Worm (Caenorhabditis elegans) whole organism, L3 larva: ENCODE results near the gene gnrr-4.

ENCODE experiments used
- aly-2 ChIP-seq: fragments of 150-350 bp; optimal IDR thresholded peaks from 2 replicates; lab custom pipeline; 2014; ENCODE audit warnings: missing biosample characterization, missing genetic modification characterization
- ceh-16 ChIP-seq: sonication (generic microtip); optimal IDR thresholded peaks from 2 replicates; lab custom pipeline; 2017; ENCODE audit warnings: missing biosample characterization, missing genetic modification characterization
- ceh-28 ChIP-seq: fragments of 150-350 bp; optimal IDR thresholded peaks from 2 replicates; lab custom pipeline; 2014; ENCODE audit warnings: missing biosample characterization, missing genetic modification reagents, missing genetic modification characterization
- daf-12 ChIP-seq: fragments of 150-350 bp; optimal IDR thresholded peaks from 2 replicates; lab custom pipeline; 2014; ENCODE audit warnings: missing biosample characterization, missing genetic modification reagents, missing genetic modification characterization
- egl-27 ChIP-seq: sonication (generic microtip); optimal IDR thresholded peaks from 4 replicates; lab custom pipeline; 2017; ENCODE audit warnings: missing biosample characterization, missing genetic modification reagents, missing genetic modification characterization
- egl-5 ChIP-seq: fragments of 150-350 bp; optimal IDR thresholded peaks from 2 replicates; lab custom pipeline; 2017; ENCODE audit warnings: missing biosample characterization, missing genetic modification reagents, missing genetic modification characterization, inconsistent platforms
- elt-2 ChIP-seq: sonication (generic microtip); optimal IDR thresholded peaks from 2 replicates; lab custom pipeline; 2016; ENCODE audit warnings: missing genetic modification reagents, mild to moderate bottlenecking, missing genetic modification characterization, missing compliant biosample characterization
- elt-3 ChIP-seq, 3 experiments: fragments of 150-350 bp in 1 of 3; sonication (generic microtip) in 2 of 3; optimal IDR thresholded peaks; 2 replicates in 2 of 3; 4 replicates in 1 of 3; lab custom pipeline; 2014 to 2017; ENCODE audit warnings: missing biosample characterization in 3 of 3, missing genetic modification characterization in 3 of 3
- fkh-10 ChIP-seq: sonication (generic microtip); optimal IDR thresholded peaks from 2 replicates; lab custom pipeline; 2017; ENCODE audit warnings: missing biosample characterization, missing genetic modification reagents, missing genetic modification characterization
- fkh-2 ChIP-seq: fragments of 150-350 bp; optimal IDR thresholded peaks from 2 replicates; lab custom pipeline; 2014; ENCODE audit warnings: missing biosample characterization, missing genetic modification reagents, missing genetic modification characterization
- hmg-11 ChIP-seq: sonication (generic microtip); optimal IDR thresholded peaks from 2 replicates; lab custom pipeline; 2016; ENCODE audit warnings: missing genetic modification characterization, missing compliant biosample characterization
- jun-1 ChIP-seq: fragments of 150-350 bp; optimal IDR thresholded peaks from 2 replicates; lab custom pipeline; 2014; ENCODE audit warnings: missing biosample characterization, missing genetic modification reagents, missing genetic modification characterization
- lin-15B ChIP-seq: fragments of 150-350 bp; optimal IDR thresholded peaks from 2 replicates; lab custom pipeline; 2014; ENCODE audit warnings: missing biosample characterization, missing genetic modification characterization
- lin-39 ChIP-seq: fragments of 150-350 bp; optimal IDR thresholded peaks from 2 replicates; lab custom pipeline; 2018; ENCODE audit warnings: missing biosample characterization, missing genetic modification reagents, missing genetic modification characterization
- mdl-1 ChIP-seq: fragments of 150-350 bp; optimal IDR thresholded peaks from 2 replicates; lab custom pipeline; 2014; ENCODE audit warnings: missing biosample characterization, missing genetic modification characterization
- mml-1 ChIP-seq: fragments of 150-350 bp; sonication (generic microtip); optimal IDR thresholded peaks from 3 replicates; lab custom pipeline; 2014; ENCODE audit warnings: missing biosample characterization, missing genetic modification characterization
- nfya-1 ChIP-seq: sonication (generic microtip); optimal IDR thresholded peaks from 2 replicates; lab custom pipeline; 2017; ENCODE audit warnings: missing genetic modification characterization, mild to moderate bottlenecking, missing compliant biosample characterization, antibody characterized with exemption, moderate library complexity; ENCODE audit not compliant: insufficient read depth
- nhr-12 ChIP-seq: fragments of 150-350 bp; optimal IDR thresholded peaks from 2 replicates; lab custom pipeline; 2014; ENCODE audit warnings: missing biosample characterization, missing genetic modification characterization
- nhr-23 ChIP-seq: fragments of 150-350 bp; optimal IDR thresholded peaks from 2 replicates; lab custom pipeline; 2014; ENCODE audit warnings: missing biosample characterization, missing genetic modification reagents, missing genetic modification characterization
- nhr-237 ChIP-seq: fragments of 150-350 bp; optimal IDR thresholded peaks from 2 replicates; lab custom pipeline; 2014; ENCODE audit warnings: missing biosample characterization, missing genetic modification characterization
- nhr-25 ChIP-seq: sonication (generic microtip); optimal IDR thresholded peaks from 2 replicates; lab custom pipeline; 2017; ENCODE audit warnings: missing biosample characterization, missing genetic modification characterization
- nhr-28 ChIP-seq: fragments of 150-350 bp; optimal IDR thresholded peaks from 2 replicates; lab custom pipeline; 2014; ENCODE audit warnings: missing biosample characterization, missing genetic modification characterization
- nhr-43 ChIP-seq: sonication (generic microtip); optimal IDR thresholded peaks from 2 replicates; lab custom pipeline; 2016; ENCODE audit warnings: mild to moderate bottlenecking, missing genetic modification characterization, missing compliant biosample characterization; ENCODE audit not compliant: poor library complexity, severe bottlenecking
- nhr-67 ChIP-seq: fragments of 150-350 bp; optimal IDR thresholded peaks from 2 replicates; lab custom pipeline; 2014; ENCODE audit warnings: missing biosample characterization, missing genetic modification characterization
- nhr-77 ChIP-seq: fragments of 150-350 bp; optimal IDR thresholded peaks from 2 replicates; lab custom pipeline; 2014; ENCODE audit warnings: missing biosample characterization, missing genetic modification characterization
- pha-4 ChIP-seq: fragments of 150-350 bp; optimal IDR thresholded peaks from 2 replicates; lab custom pipeline; 2014; ENCODE audit warnings: missing biosample characterization, missing genetic modification reagents, missing genetic modification characterization
- pqm-1 ChIP-seq: fragments of 150-350 bp; optimal IDR thresholded peaks from 2 replicates; lab custom pipeline; 2017; ENCODE audit warnings: missing biosample characterization, missing genetic modification characterization, inconsistent platforms
- sea-2 ChIP-seq: fragments of 150-350 bp; sonication (generic microtip); optimal IDR thresholded peaks from 4 replicates; lab custom pipeline; 2014; ENCODE audit warnings: missing biosample characterization, missing genetic modification reagents, missing genetic modification characterization
- tbx-2 ChIP-seq: sonication (generic microtip); optimal IDR thresholded peaks from 2 replicates; lab custom pipeline; 2016; ENCODE audit warnings: mild to moderate bottlenecking, missing genetic modification characterization, missing compliant biosample characterization
- unc-39 ChIP-seq: sonication (generic microtip); optimal IDR thresholded peaks from 4 replicates; lab custom pipeline; 2017; ENCODE audit warnings: missing biosample characterization, missing genetic modification characterization
- unc-62 ChIP-seq: fragments of 150-350 bp; sonication (generic microtip); optimal IDR thresholded peaks from 4 replicates; lab custom pipeline; 2014; ENCODE audit warnings: missing biosample characterization, missing genetic modification reagents, missing genetic modification characterization
- ztf-11 ChIP-seq: fragments of 150-350 bp; optimal IDR thresholded peaks from 2 replicates; lab custom pipeline; 2014; ENCODE audit warnings: missing biosample characterization, missing genetic modification characterization
- ztf-4 ChIP-seq: fragments of 150-350 bp; optimal IDR thresholded peaks from 2 replicates; lab custom pipeline; 2014; ENCODE audit warnings: missing biosample characterization, missing genetic modification characterization

The gnrr-4 gene

DNA sequence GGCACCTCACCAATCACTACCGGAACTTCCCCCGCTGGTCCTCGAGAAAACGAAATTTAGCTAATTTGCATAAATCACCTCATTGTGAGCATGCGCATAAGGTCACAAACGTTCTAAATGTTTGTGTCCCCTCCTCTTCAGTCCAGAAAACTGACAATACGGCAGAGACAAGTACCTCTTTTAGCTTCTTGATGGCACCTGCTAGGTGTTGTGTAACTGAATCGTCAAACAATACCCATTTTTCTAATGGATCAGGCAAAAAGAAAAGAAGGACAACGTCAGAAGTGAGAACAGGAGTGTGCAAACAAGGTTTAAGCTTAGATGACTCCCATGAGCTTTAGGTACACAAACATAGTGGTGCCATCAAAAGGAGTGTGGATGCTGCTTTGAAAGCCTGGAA lies 43.6 kb downstream of the gnrr-4 start:
- TF ChIP-seq nhr-28 (tag; lab: Kevin White, UChicago) (no peak), daf-12 (no peak), aly-2 (tag; lab: Kevin White, UChicago) (no peak), ztf-4 (tag; lab: Kevin White, UChicago) (no peak), sea-2 (GFP tag; lab: Kevin White, UChicago) (no peak), fkh-10 (GFP tag; lab: Kevin White, UChicago) (no peak), hmg-11 (no peak), nhr-67 (tag; lab: Kevin White, UChicago) (no peak), egl-5 (no peak)
- TF ChIP-seq, all 47 proteins: peak for 0

DNA sequence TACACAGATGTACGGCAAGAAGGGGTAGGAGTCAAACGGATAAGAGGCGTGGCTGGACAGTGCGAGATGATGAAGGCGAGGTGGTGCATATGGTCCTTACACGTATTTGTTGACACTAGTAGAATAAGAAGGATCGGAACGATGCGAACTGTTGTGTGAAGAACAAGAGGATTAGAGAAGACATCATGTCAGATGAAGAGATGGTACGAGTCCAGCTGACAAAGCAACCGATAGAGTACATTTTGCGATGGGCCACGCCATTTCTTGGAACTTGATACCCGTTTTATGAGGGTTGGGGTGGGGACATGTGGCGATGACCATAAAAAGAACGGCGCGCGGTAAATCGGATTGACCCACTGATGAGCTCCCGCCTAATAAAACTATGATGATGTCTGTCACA lies 44.7 kb downstream of the gnrr-4 start:
- TF ChIP-seq nhr-77 (tag; lab: Kevin White, UChicago), result no peak
- no peak for TF ChIP-seq lin-39 (tag; lab: Kevin White, UChicago)
- TF ChIP-seq nhr-23 (tag; lab: Kevin White, UChicago), result no peak
- no peak for TF ChIP-seq unc-62
- no peak for TF ChIP-seq nhr-67 (tag; lab: Kevin White, UChicago)
- TF ChIP-seq, all 47 proteins: peak for 0

DNA sequence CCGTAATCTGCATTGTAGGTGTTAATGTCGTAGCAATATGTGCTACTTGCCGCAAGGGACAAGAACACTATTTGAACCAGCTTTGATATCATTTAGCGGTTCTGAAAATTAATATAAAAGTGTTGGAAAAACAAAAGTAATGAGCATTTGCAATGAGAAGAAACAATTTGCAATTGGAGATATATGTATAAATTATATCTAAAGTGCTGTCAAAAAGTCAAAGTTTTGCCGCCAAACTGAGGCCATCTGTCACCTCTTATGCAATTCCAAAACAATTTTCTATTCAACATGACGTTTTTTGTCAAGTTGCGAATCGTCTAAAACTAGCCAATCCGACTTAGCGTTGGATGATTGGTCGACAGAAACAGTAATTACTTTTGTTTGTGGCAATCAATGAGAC lies 45.9 kb downstream of the gnrr-4 start, which contains the start of gene W01C8.5:
Gene W01C8.5, minus strand, starts transcription at position 101 of the 400 bp plus-strand sequence.
- TF ChIP-seq unc-39 (tag; lab: Kevin White, UChicago) (no peak), nhr-12 (tag; lab: Kevin White, UChicago) (no peak), jun-1 (no peak), nhr-43 (tag; lab: Kevin White, UChicago) (no peak)
- TF ChIP-seq, all 47 proteins: peak for 0

DNA sequence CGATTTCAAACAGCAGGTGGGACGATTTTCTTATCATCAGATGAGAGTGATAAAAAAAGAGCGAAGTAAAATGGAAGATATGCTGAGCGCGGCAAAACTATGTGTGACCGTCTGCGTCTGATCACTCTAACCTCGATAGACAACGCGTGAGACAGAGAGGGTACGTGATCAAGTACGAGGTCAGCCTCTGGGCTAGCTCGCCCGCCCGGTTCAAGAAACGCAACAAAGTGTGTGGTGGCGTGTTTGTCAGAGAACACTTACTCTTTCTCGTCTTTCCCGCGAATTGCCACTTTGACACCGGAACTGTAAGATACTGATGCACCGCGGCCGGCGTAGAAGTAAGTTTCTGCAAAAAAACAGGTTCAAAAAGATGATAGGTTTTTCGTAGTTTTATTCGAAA lies 46.9 kb downstream of the gnrr-4 start:
- peak; percentile 18 for TF ChIP-seq egl-27 (tag; lab: Kevin White, UChicago)
- peak; percentile 48 for TF ChIP-seq nhr-43 (tag; lab: Kevin White, UChicago)
- TF ChIP-seq pha-4, result peak; percentile 49
- TF ChIP-seq nhr-67 (tag; lab: Kevin White, UChicago), result no peak
- peak; percentile 35 for TF ChIP-seq ceh-28
- TF ChIP-seq pqm-1 (tag; lab: Kevin White, UChicago), result peak; percentile 60
- TF ChIP-seq nhr-23 (tag; lab: Kevin White, UChicago), result peak; percentile 67
- peak; percentile 66 for TF ChIP-seq mdl-1 (tag; lab: Kevin White, UChicago)
- TF ChIP-seq nhr-25, result peak; percentile 45
- peak; percentile 13 for TF ChIP-seq nfya-1 (tag; lab: Kevin White, UChicago)
- TF ChIP-seq elt-2 (tag; lab: Kevin White, UChicago), result peak; percentile 89
- peak; percentile 28 for TF ChIP-seq lin-39 (tag; lab: Kevin White, UChicago)
- peak; percentile 80 for TF ChIP-seq jun-1
- no peak for TF ChIP-seq nhr-28 (tag; lab: Kevin White, UChicago)
- no peak for TF ChIP-seq fkh-2 (tag; lab: Kevin White, UChicago)
- no peak for TF ChIP-seq mml-1 (tag; lab: Kevin White, UChicago)
- peak; percentile 23 for TF ChIP-seq unc-62
- TF ChIP-seq, all 47 proteins: peak for 13

DNA sequence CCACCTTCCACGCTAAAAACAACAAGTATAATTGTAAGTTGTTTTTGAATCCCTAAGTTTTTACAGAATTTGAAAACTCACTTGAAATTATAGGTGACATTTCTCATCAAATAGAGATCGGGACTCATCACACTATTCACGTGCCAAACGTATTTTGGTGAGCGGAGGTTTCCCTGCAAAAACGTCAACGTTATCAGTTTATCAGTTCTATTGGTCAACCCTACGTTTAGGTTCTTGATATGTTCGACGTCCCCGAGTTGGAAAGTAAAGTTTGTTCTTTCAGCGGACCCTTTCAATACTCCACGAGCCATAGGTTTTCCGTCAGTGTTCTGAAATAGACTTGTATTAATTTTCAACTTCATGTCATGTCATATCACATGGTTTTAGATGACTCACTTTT lies 47.7 kb downstream of the gnrr-4 start:
- TF ChIP-seq nhr-23 (tag; lab: Kevin White, UChicago) (peak; percentile 5), nfya-1 (tag; lab: Kevin White, UChicago) (no peak), pqm-1 (tag; lab: Kevin White, UChicago) (peak; percentile 23), elt-2 (tag; lab: Kevin White, UChicago) (peak; percentile 44)

DNA sequence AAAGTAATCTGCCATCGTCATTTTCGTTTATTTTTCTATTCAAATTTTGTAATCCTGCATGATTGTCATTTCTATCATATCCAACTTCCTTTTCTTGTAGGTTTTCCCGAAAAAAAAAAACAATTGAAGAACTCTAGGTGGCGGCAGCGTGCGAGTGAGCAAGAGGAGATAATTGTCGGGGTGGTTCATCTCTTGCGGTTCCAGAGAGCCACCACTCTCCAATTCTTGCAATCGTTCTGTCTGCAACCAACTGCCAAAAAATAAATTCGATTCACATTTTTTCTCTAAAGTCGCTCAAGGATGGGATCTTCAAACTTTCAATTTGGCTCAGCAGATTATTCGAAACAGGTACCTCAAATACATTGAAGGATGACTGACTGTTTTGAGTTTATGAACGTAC lies 51.0 kb downstream of the gnrr-4 start, which contains the start of gene W01C8.1:
Gene W01C8.1, plus strand, starts transcription at position 301 of the 400 bp plus-strand sequence.
- TF ChIP-seq tbx-2 (no peak), ztf-11 (no peak), egl-27 (tag; lab: Kevin White, UChicago) (no peak), jun-1 (no peak), nhr-237 (no peak), nfya-1 (tag; lab: Kevin White, UChicago) (no peak), ceh-16 (tag; lab: Kevin White, UChicago) (no peak), daf-12 (no peak), ceh-28 (no peak), nhr-77 (tag; lab: Kevin White, UChicago) (no peak), lin-15B (tag; lab: Kevin White, UChicago) (no peak), fkh-2 (tag; lab: Kevin White, UChicago) (no peak), elt-3 (tag; optimal IDR thresholded peaks at IDR 0.05; lab: Kevin White, UChicago) (no peak), nhr-25 (no peak), fkh-10 (GFP tag; lab: Kevin White, UChicago) (no peak)
